Worm (Caenorhabditis elegans) whole organism, L4/young adult: Measurements from ENCODE around the gene K12H6.6.

Experiments used
- W03F9.2 ChIP-seq: fragments of 150-350 bp; optimal IDR thresholded peaks from 2 replicates; lab custom pipeline; 2014; ENCODE audit warnings: missing biosample characterization, missing genetic modification characterization
- dao-5 ChIP-seq: sonication (generic microtip); optimal IDR thresholded peaks from 2 replicates; lab custom pipeline; 2016; ENCODE audit warnings: missing genotype, missing genetic modification characterization, moderate library complexity, missing compliant biosample characterization
- him-1 ChIP-seq: sonication (generic microtip); optimal IDR thresholded peaks from 2 replicates; lab custom pipeline; 2016; ENCODE audit warnings: missing genotype, missing genetic modification reagents, missing genetic modification characterization, missing compliant biosample characterization

K12H6.6 gene

ce11 chrII:2830144-2830543 lies 889 bp downstream of the K12H6.6 start:
- TF ChIP-seq dao-5 (tag; lab: Kevin White, UChicago) (no peak), him-1 (tag; lab: Kevin White, UChicago) (no peak), W03F9.2 (tag; lab: Kevin White, UChicago) (no peak)

- TF ChIP-seq W03F9.2 (tag; lab: Kevin White, UChicago) (no peak), dao-5 (tag; lab: Kevin White, UChicago) (no peak), him-1 (tag; lab: Kevin White, UChicago) (no peak)
These were observed 1.6 kb downstream of the K12H6.6 start for ce11 chrII:2829482-2829881.

ce11 chrII:2827859-2828403 lies 3.1 kb downstream of the K12H6.6 start, which contains the start of gene K12H6.8:
TSS of gene K12H6.8 (plus strand) at chrII:2827896.
- no peak for TF ChIP-seq him-1 (tag; lab: Kevin White, UChicago)
- TF ChIP-seq dao-5 (tag; lab: Kevin White, UChicago): no peak
- no peak for TF ChIP-seq W03F9.2 (tag; lab: Kevin White, UChicago)

ce11 chrII:2826073-2826472 lies 5.0 kb downstream of the K12H6.6 start, which contains the start of gene K12H6.5:
TSS of gene K12H6.5 (minus strand) at chrII:2826173.
- no peak for TF ChIP-seq dao-5 (tag; lab: Kevin White, UChicago)
- TF ChIP-seq W03F9.2 (tag; lab: Kevin White, UChicago): no peak
- TF ChIP-seq him-1 (tag; lab: Kevin White, UChicago): no peak

- TF ChIP-seq W03F9.2 (tag; lab: Kevin White, UChicago): no peak
- no peak for TF ChIP-seq dao-5 (tag; lab: Kevin White, UChicago)
- no peak for TF ChIP-seq him-1 (tag; lab: Kevin White, UChicago)
These were observed 6.9 kb downstream of the K12H6.6 start, which contains the start of the genes K12H6.4 and K12H6.9 for ce11 chrII:2824169-2824568. TSS of gene K12H6.4 (minus strand) at chrII:2824269. TSS of gene K12H6.9 (plus strand) at chrII:2824404.

- no peak for TF ChIP-seq dao-5 (tag; lab: Kevin White, UChicago)
- TF ChIP-seq W03F9.2 (tag; lab: Kevin White, UChicago): no peak
- TF ChIP-seq him-1 (tag; lab: Kevin White, UChicago): no peak
These were observed 8.6 kb downstream of the K12H6.6 start, which contains the start of the genes fut-4 and K12H6.10 for ce11 chrII:2822435-2822920. TSS of gene fut-4 (minus strand) at chrII:2822535. TSS of gene K12H6.10 (plus strand) at chrII:2822870.

ce11 chrII:2816676-2817075 lies 14.4 kb downstream of the K12H6.6 start, which contains the start of gene set-13:
TSS of gene set-13 (plus strand) at chrII:2816976.
- TF ChIP-seq W03F9.2 (tag; lab: Kevin White, UChicago) (no peak), him-1 (tag; lab: Kevin White, UChicago) (no peak), dao-5 (tag; lab: Kevin White, UChicago) (no peak)

ce11 chrII:2815444-2815843 lies 15.6 kb downstream of the K12H6.6 start, which contains the start of gene K12H6.2:
TSS of gene K12H6.2 (minus strand) at chrII:2815544.
- TF ChIP-seq him-1 (tag; lab: Kevin White, UChicago) (no peak), dao-5 (tag; lab: Kevin White, UChicago) (no peak), W03F9.2 (tag; lab: Kevin White, UChicago) (no peak)

- TF ChIP-seq him-1 (tag; lab: Kevin White, UChicago): no peak
These were observed 16.0 kb downstream of the K12H6.6 start for ce11 chrII:2815017-2815416.

- TF ChIP-seq W03F9.2 (tag; lab: Kevin White, UChicago): no peak
- TF ChIP-seq him-1 (tag; lab: Kevin White, UChicago): no peak
- no peak for TF ChIP-seq dao-5 (tag; lab: Kevin White, UChicago)
These were observed 23.3 kb downstream of the K12H6.6 start, which contains the start of gene K12H6.12 for ce11 chrII:2807674-2808206. TSS of gene K12H6.12 (plus strand) at chrII:2808156.

- TF ChIP-seq him-1 (tag; lab: Kevin White, UChicago) (no peak), W03F9.2 (tag; lab: Kevin White, UChicago) (no peak), dao-5 (tag; lab: Kevin White, UChicago) (no peak)
These were observed 25.5 kb downstream of the K12H6.6 start for ce11 chrII:2805566-2805965.

- TF ChIP-seq him-1 (tag; lab: Kevin White, UChicago) (no peak), W03F9.2 (tag; lab: Kevin White, UChicago) (no peak), dao-5 (tag; lab: Kevin White, UChicago) (no peak)
These were observed 26.1 kb downstream of the K12H6.6 start for ce11 chrII:2804949-2805348.

- no peak for TF ChIP-seq him-1 (tag; lab: Kevin White, UChicago)
- TF ChIP-seq dao-5 (tag; lab: Kevin White, UChicago): no peak
- no peak for TF ChIP-seq W03F9.2 (tag; lab: Kevin White, UChicago)
These were observed 26.8 kb downstream of the K12H6.6 start for ce11 chrII:2804245-2804644.
